Worm (Caenorhabditis elegans) whole organism, L3 larva: Measurements from ENCODE around the gene moc-5.

Experiments used
- aly-2 ChIP-seq: fragments of 150-350 bp; optimal IDR thresholded peaks from 2 replicates; lab custom pipeline; 2014; ENCODE audit warnings: missing biosample characterization, missing genetic modification characterization
- ama-1 ChIP-seq: fragments of 150-350 bp; optimal IDR thresholded peaks from 2 replicates; lab custom pipeline; 2018
- fkh-10 ChIP-seq: sonication (generic microtip); optimal IDR thresholded peaks from 2 replicates; lab custom pipeline; 2017; ENCODE audit warnings: missing biosample characterization, missing genetic modification reagents, missing genetic modification characterization
- nhr-12 ChIP-seq: fragments of 150-350 bp; optimal IDR thresholded peaks from 2 replicates; lab custom pipeline; 2014; ENCODE audit warnings: missing biosample characterization, missing genetic modification characterization
- nhr-25 ChIP-seq: sonication (generic microtip); optimal IDR thresholded peaks from 2 replicates; lab custom pipeline; 2017; ENCODE audit warnings: missing biosample characterization, missing genetic modification characterization
- unc-62 ChIP-seq: fragments of 150-350 bp; sonication (generic microtip); optimal IDR thresholded peaks from 4 replicates; lab custom pipeline; 2014; ENCODE audit warnings: missing biosample characterization, missing genetic modification reagents, missing genetic modification characterization
- zag-1 ChIP-seq: fragments of 150-350 bp; optimal IDR thresholded peaks from 2 replicates; lab custom pipeline; 2014; ENCODE audit warnings: missing biosample characterization, missing genetic modification characterization

ce11 chrX:9546640-9547039 is 19.1 kb downstream of the moc-5 start:
- TF ChIP-seq zag-1 (no peak), unc-62 (GFP tag; lab: Kevin White, UChicago) (no peak), aly-2 (tag; lab: Kevin White, UChicago) (no peak), fkh-10 (GFP tag; lab: Kevin White, UChicago) (no peak), nhr-12 (no peak), nhr-25 (tag; lab: Kevin White, UChicago) (no peak), ama-1 (no peak)
